Fruit fly (Drosophila melanogaster) whole organism, pupa: Measurements from ENCODE around the gene CG32379.

Source experiments
- CG10348 ChIP-seq: fragments of 200-800 bp; sonication (Bioruptor generic); IDR thresholded peaks from 2 replicates; pipeline ENCODE4 v1.3.6; 2022; ENCODE audit warnings: missing biosample characterization, missing genetic modification characterization
- CG12605 ChIP-seq: fragments of 200-800 bp; sonication (Bioruptor generic); IDR thresholded peaks from 2 replicates; pipeline ENCODE4 v1.3.6; 2022; ENCODE audit warnings: missing biosample characterization, missing genetic modification characterization
- CG13204 ChIP-seq: fragments of 200-800 bp; sonication (Bioruptor generic); optimal IDR thresholded peaks from 2 replicates; lab custom pipeline; 2018; ENCODE audit warnings: missing biosample characterization, mild to moderate bottlenecking, missing genetic modification characterization, moderate library complexity
- CG14655 ChIP-seq: fragments of 200-800 bp; sonication (Bioruptor generic); optimal IDR thresholded peaks from 3 replicates; lab custom pipeline; 2017; ENCODE audit warnings: mild to moderate bottlenecking, missing biosample characterization, missing genetic modification reagents, missing genetic modification characterization
- CG15710 ChIP-seq: fragments of 200-800 bp; sonication (Bioruptor generic); optimal IDR thresholded peaks from 2 replicates; lab custom pipeline; 2018; ENCODE audit warnings: missing biosample characterization, mild to moderate bottlenecking, missing genetic modification characterization, moderate library complexity
- CG17806 ChIP-seq: fragments of 200-800 bp; sonication (Bioruptor generic); optimal IDR thresholded peaks from 2 replicates; lab custom pipeline; 2018; ENCODE audit warnings: missing biosample characterization, mild to moderate bottlenecking, missing genetic modification characterization, moderate library complexity
- CG32121 ChIP-seq: fragments of 200-800 bp; sonication (Bioruptor generic); IDR thresholded peaks from 2 replicates; pipeline ENCODE4 v1.3.6; 2022; ENCODE audit warnings: missing biosample characterization, missing genetic modification characterization
- CG34367 ChIP-seq: fragments of 200-800 bp; sonication (Bioruptor generic); optimal IDR thresholded peaks from 2 replicates; lab custom pipeline; 2018; ENCODE audit warnings: missing biosample characterization, mild to moderate bottlenecking, missing genetic modification characterization
- CG4496 ChIP-seq: fragments of 200-800 bp; sonication (Bioruptor generic); IDR thresholded peaks from 3 replicates; pipeline ENCODE4 v1.3.6; 2022; ENCODE audit warnings: missing biosample characterization, missing genetic modification characterization
- CG8159 ChIP-seq: fragments of 200-800 bp; sonication (Bioruptor generic); optimal IDR thresholded peaks from 3 replicates; lab custom pipeline; 2018; ENCODE audit warnings: missing biosample characterization, mild to moderate bottlenecking, missing genetic modification characterization, moderate library complexity
- CG8301 ChIP-seq: fragments of 200-800 bp; sonication (Bioruptor generic); optimal IDR thresholded peaks from 2 replicates; lab custom pipeline; 2018; ENCODE audit warnings: missing biosample characterization, mild to moderate bottlenecking, missing genetic modification characterization
- CG9948 ChIP-seq: fragments of 200-800 bp; sonication (Bioruptor generic); optimal IDR thresholded peaks from 2 replicates; lab custom pipeline; 2018; ENCODE audit warnings: missing biosample characterization, mild to moderate bottlenecking, missing genetic modification characterization, moderate library complexity
- D1 ChIP-seq: fragments of 200-800 bp; sonication (Bioruptor generic); optimal IDR thresholded peaks from 2 replicates; lab custom pipeline; 2018; ENCODE audit warnings: missing biosample characterization, mild to moderate bottlenecking, missing genetic modification characterization, moderate library complexity
- EcR ChIP-seq: fragments of 200-800 bp; sonication (Bioruptor generic); optimal IDR thresholded peaks from 3 replicates; lab custom pipeline; 2019; ENCODE audit warnings: missing biosample characterization, missing genetic modification characterization, mild to moderate bottlenecking, moderate library complexity, missing genetic modification reagents
- Ets98B ChIP-seq: fragments of 200-800 bp; sonication (Bioruptor generic); IDR thresholded peaks from 2 replicates; pipeline ENCODE4 v1.3.6; 2022; ENCODE audit warnings: missing biosample characterization, missing genetic modification characterization
- Pif1A ChIP-seq: fragments of 200-800 bp; sonication (Bioruptor generic); optimal IDR thresholded peaks from 3 replicates; lab custom pipeline; 2016; ENCODE audit warnings: missing biosample characterization, missing genetic modification characterization
- Pif1B ChIP-seq: fragments of 200-800 bp; sonication (Bioruptor generic); optimal IDR thresholded peaks from 3 replicates; lab custom pipeline; 2016; ENCODE audit warnings: missing biosample characterization, missing genetic modification characterization
- Snoo ChIP-seq: fragments of 200-800 bp; sonication (Bioruptor generic); optimal IDR thresholded peaks from 3 replicates; lab custom pipeline; 2017; ENCODE audit warnings: missing biosample characterization, mild to moderate bottlenecking, missing genetic modification characterization, inconsistent platforms
- fd96Ca ChIP-seq: fragments of 200-800 bp; sonication (Bioruptor generic); IDR thresholded peaks from 3 replicates; pipeline ENCODE4 v1.3.6; 2022; ENCODE audit warnings: missing biosample characterization, missing genetic modification characterization
- gl ChIP-seq: fragments of 200-800 bp; sonication (Bioruptor generic); optimal IDR thresholded peaks from 2 replicates; lab custom pipeline; 2018; ENCODE audit warnings: missing biosample characterization, mild to moderate bottlenecking, missing genetic modification characterization
- rn ChIP-seq: fragments of 200-800 bp; sonication (Bioruptor generic); IDR thresholded peaks from 2 replicates; pipeline ENCODE4 v1.3.6; 2022; ENCODE audit warnings: missing biosample characterization, missing genetic modification characterization

Gene CG32379

DNA sequence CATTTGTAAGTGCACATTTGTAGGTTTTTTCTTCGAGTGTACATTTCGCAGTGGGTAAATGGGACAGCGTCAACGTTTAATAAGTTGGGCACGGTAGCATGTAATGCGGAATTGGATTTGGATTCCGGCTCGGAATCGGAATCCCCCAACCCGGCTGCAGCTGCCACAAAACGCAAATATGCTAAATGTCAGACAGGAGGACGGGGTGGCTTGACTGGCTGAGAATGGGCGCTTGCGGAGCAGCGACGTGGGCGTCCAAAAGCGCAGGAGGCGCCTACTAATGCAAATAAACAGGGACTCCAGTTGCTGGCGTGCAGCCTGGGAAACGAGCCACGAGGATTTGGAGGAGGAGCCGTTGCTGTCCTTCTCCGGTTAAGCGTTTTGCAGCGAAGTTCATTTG is 8.3 kb upstream of the CG32379 start, which contains the start of gene CG8564:
Gene CG8564, minus strand, starts transcription at position 101 of the 400 bp plus-strand sequence.
- TF ChIP-seq CG17806 (no peak), CG9948 (tag; lab: Kevin White, UChicago) (no peak), Snoo (tag; lab: Kevin White, UChicago) (no peak), CG34367 (no peak), CG13204 (GFP tag; lab: Kevin White, UChicago) (no peak), D1 (tag; lab: Kevin White, UChicago) (no peak), rn (GFP tag; lab: Robert Waterston, UW) (no peak)

DNA sequence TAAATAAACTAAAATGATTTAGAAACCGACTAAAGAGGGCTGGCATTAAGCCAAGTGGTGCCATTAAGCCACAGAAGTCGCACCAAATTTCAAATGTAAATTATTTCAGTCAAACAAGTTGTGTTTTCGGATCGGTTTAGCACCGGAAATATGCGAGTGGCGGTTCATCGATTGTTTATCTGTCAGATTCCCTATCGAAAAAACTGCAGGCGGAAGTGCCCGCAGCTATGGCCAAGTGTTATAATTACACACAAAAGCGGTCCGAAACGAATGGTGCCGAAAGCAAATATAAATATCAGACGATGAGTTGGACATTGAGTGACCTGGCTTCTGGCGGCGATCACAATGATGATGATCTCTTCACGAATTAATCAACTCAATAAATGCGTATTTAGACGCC is 6.2 kb upstream of the CG32379 start:
- TF ChIP-seq CG9948 (tag; lab: Kevin White, UChicago) (no peak), CG15710 (tag; lab: Kevin White, UChicago) (no peak), CG8301 (no peak), CG10348 (GFP tag; lab: Robert Waterston, UW) (no peak), CG12605 (GFP tag; lab: Robert Waterston, UW) (no peak), CG14655 (no peak), Pif1B (GFP tag; lab: Kevin White, UChicago) (no peak), Ets98B (GFP tag; lab: Robert Waterston, UW) (no peak), Snoo (tag; lab: Kevin White, UChicago) (no peak), Pif1A (no peak), CG13204 (GFP tag; lab: Kevin White, UChicago) (no peak), CG17806 (no peak)

DNA sequence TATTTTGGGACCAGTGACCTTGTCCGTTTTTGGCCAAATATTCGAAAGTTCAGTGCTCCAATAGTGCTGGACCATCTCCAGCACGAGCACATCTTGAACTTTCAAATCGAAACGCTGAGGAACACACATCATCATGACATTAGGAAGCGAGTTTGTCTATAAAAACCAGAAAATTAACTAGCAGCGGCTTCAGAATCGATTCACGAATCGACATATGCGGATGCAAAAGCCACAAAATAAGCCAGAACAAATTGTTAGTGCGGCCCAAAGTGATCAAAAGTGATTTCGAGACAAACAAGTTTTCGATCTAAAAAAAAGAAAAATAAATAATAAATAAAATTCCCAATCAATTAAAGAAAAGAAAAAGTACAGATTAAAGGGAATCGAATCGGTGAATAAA is 5.7 kb upstream of the CG32379 start, which contains the start of gene CG8563:
Gene CG8563, plus strand, starts transcription at position 301 of the 400 bp plus-strand sequence.
- TF ChIP-seq Ets98B (GFP tag; lab: Robert Waterston, UW): no peak
- TF ChIP-seq CG34367: no peak
- TF ChIP-seq CG10348 (GFP tag; lab: Robert Waterston, UW): no peak
- TF ChIP-seq rn (GFP tag; lab: Robert Waterston, UW): no peak
- no peak for TF ChIP-seq Snoo (tag; lab: Kevin White, UChicago)
- TF ChIP-seq Pif1B (GFP tag; lab: Kevin White, UChicago): no peak
- TF ChIP-seq fd96Ca (GFP tag; lab: Robert Waterston, UW): no peak
- TF ChIP-seq EcR: no peak
- TF ChIP-seq gl (tag; lab: Kevin White, UChicago): no peak
- TF ChIP-seq CG15710 (tag; lab: Kevin White, UChicago): no peak
- no peak for TF ChIP-seq CG4496
- TF ChIP-seq Pif1A: no peak
- TF ChIP-seq D1 (tag; lab: Kevin White, UChicago): no peak
- no peak for TF ChIP-seq CG8159 (tag; lab: Kevin White, UChicago)
- no peak for TF ChIP-seq CG14655
- no peak for TF ChIP-seq CG8301
- TF ChIP-seq CG12605 (GFP tag; lab: Robert Waterston, UW): no peak
- no peak for TF ChIP-seq CG9948 (tag; lab: Kevin White, UChicago)

DNA sequence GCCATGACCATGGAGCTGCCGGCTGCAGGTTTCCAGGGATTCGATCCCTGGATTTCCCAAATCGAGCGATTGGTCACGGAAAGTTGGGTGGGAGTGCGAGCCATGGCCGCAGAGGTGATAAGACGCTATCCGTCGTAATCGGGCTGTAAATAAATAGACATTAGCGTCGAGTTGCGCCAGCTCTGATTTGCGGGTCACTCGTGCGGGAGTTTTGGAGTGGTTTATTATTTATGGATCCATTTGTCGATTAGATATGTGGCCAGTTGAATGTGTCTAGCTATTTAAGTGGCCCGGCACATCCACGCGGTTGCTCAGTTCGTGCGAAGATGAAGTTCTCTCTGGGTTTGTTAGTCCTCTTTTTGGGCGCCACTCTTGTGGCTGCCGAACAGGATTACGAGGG is 1.8 kb downstream of the CG32379 start, which contains the start of gene CG8562:
Gene CG8562, plus strand, starts transcription at position 307 of the 400 bp plus-strand sequence.
- TF ChIP-seq CG34367: no peak
- no peak for TF ChIP-seq CG15710 (tag; lab: Kevin White, UChicago)
- no peak for TF ChIP-seq CG8301
- TF ChIP-seq Pif1A: no peak
- TF ChIP-seq CG8159 (tag; lab: Kevin White, UChicago): no peak
- TF ChIP-seq EcR: no peak
- no peak for TF ChIP-seq CG13204 (GFP tag; lab: Kevin White, UChicago)
- TF ChIP-seq CG32121 (GFP tag; lab: Robert Waterston, UW): no peak
- no peak for TF ChIP-seq CG12605 (GFP tag; lab: Robert Waterston, UW)
- no peak for TF ChIP-seq Ets98B (GFP tag; lab: Robert Waterston, UW)
- TF ChIP-seq Pif1B (GFP tag; lab: Kevin White, UChicago): no peak

DNA sequence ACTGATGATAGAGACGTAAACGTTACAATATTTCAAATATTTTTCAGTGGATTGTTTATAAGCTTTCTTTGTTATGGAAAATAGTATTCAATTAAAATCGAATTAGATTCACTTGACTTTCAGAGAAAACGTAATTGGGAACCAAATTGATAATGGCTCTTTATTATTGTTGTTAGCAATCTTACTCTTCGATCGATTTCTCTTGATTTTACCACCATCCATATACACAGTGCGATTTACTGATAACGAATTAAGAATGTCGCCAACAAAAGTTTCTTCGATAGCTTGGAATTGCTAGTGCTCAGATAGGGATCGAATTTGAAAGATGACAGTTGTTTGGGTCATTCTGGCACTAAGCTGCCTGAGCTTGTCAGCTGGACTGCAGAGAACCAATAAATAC is 3.6 kb downstream of the CG32379 start, which contains the start of gene CG18417:
Gene CG18417, plus strand, starts transcription at position 301 of the 400 bp plus-strand sequence.
- TF ChIP-seq D1 (tag; lab: Kevin White, UChicago): no peak
- TF ChIP-seq CG8301: no peak
- no peak for TF ChIP-seq Pif1A
- TF ChIP-seq gl (tag; lab: Kevin White, UChicago): no peak
- no peak for TF ChIP-seq CG14655
- TF ChIP-seq fd96Ca (GFP tag; lab: Robert Waterston, UW): no peak
- no peak for TF ChIP-seq CG32121 (GFP tag; lab: Robert Waterston, UW)
- no peak for TF ChIP-seq Ets98B (GFP tag; lab: Robert Waterston, UW)
- TF ChIP-seq, all 21 proteins: peak for 0

DNA sequence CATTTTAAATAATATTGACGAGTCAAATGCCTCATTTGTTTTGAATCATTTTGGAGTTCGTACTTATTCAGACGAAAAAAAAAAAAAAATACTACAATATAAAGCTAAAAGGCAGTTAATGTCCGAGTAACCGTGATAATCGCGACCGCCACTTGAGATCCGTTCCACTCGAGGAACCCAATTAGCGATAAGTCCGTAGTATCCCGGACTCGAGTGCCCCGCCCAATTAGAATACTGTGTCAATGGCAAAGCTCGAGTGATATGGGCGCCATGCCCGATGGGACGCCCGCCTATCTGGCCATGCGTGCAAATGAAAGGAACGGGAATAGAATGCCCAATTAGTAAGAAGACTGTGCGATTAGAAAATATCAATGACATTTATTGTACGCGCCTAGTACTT is 5.8 kb downstream of the CG32379 start:
- TF ChIP-seq CG13204 (GFP tag; lab: Kevin White, UChicago): no peak
- TF ChIP-seq CG14655: no peak
- no peak for TF ChIP-seq CG17806
- no peak for TF ChIP-seq CG8301
- no peak for TF ChIP-seq CG15710 (tag; lab: Kevin White, UChicago)
- TF ChIP-seq CG12605 (GFP tag; lab: Robert Waterston, UW): no peak
- no peak for TF ChIP-seq gl (tag; lab: Kevin White, UChicago)
- no peak for TF ChIP-seq CG32121 (GFP tag; lab: Robert Waterston, UW)
- TF ChIP-seq CG8159 (tag; lab: Kevin White, UChicago): no peak
- TF ChIP-seq EcR: no peak
- TF ChIP-seq Pif1B (GFP tag; lab: Kevin White, UChicago): no peak
- no peak for TF ChIP-seq fd96Ca (GFP tag; lab: Robert Waterston, UW)
- TF ChIP-seq rn (GFP tag; lab: Robert Waterston, UW): no peak
